Worm (Caenorhabditis elegans) whole organism, mixed stage, embryonic: ENCODE measurements around the gene K10H10.4.

Experiments
- unc-62 ChIP-seq: fragments of 150-350 bp; optimal IDR thresholded peaks from 2 replicates; lab custom pipeline; 2014; ENCODE audit warnings: missing biosample characterization, missing genetic modification reagents, missing genetic modification characterization
- ztf-11 ChIP-seq: fragments of 150-350 bp; optimal IDR thresholded peaks from 2 replicates; lab custom pipeline; 2014; ENCODE audit warnings: missing biosample characterization, missing genetic modification characterization

ce11 chrII:14525013-14525412 is 24.8 kb downstream of the K10H10.4 start, which contains the start of gene F57C2.4:
- TF ChIP-seq ztf-11 (tag; lab: Kevin White, UChicago) = no peak
- no peak for TF ChIP-seq unc-62
